Worm (Caenorhabditis elegans) whole organism, L3 larva: Measurements from ENCODE around the gene T13F2.2.
A peak's percentile ranks its signal among the peaks of the same experiment; 100 is the strongest.

Experiments
- R02D3.7 ChIP-seq: fragments of 150-350 bp; optimal IDR thresholded peaks from 2 replicates; lab custom pipeline; 2014; ENCODE audit warnings: missing biosample characterization, missing genetic modification characterization
- ZK546.5 ChIP-seq: sonication (generic microtip); optimal IDR thresholded peaks from 2 replicates; lab custom pipeline; 2017; ENCODE audit warnings: missing biosample characterization, missing genetic modification characterization
- aly-2 ChIP-seq: fragments of 150-350 bp; optimal IDR thresholded peaks from 2 replicates; lab custom pipeline; 2014; ENCODE audit warnings: missing biosample characterization, missing genetic modification characterization
- ama-1 ChIP-seq: fragments of 150-350 bp; optimal IDR thresholded peaks from 2 replicates; lab custom pipeline; 2018
- ceh-16 ChIP-seq: sonication (generic microtip); optimal IDR thresholded peaks from 2 replicates; lab custom pipeline; 2017; ENCODE audit warnings: missing biosample characterization, missing genetic modification characterization
- ceh-82 ChIP-seq: fragments of 150-350 bp; optimal IDR thresholded peaks from 2 replicates; lab custom pipeline; 2014; ENCODE audit warnings: missing biosample characterization, missing genetic modification characterization
- ceh-9 ChIP-seq: sonication (generic microtip); optimal IDR thresholded peaks from 2 replicates; lab custom pipeline; 2018; ENCODE audit warnings: missing biosample characterization, missing genetic modification characterization
- egl-27 ChIP-seq: sonication (generic microtip); optimal IDR thresholded peaks from 4 replicates; lab custom pipeline; 2017; ENCODE audit warnings: missing biosample characterization, missing genetic modification reagents, missing genetic modification characterization
- egl-5 ChIP-seq: fragments of 150-350 bp; optimal IDR thresholded peaks from 2 replicates; lab custom pipeline; 2017; ENCODE audit warnings: missing biosample characterization, missing genetic modification reagents, missing genetic modification characterization, inconsistent platforms
- elt-1 ChIP-seq: fragments of 150-350 bp; optimal IDR thresholded peaks from 2 replicates; lab custom pipeline; 2014; ENCODE audit warnings: missing biosample characterization, missing genetic modification characterization
- elt-2 ChIP-seq: sonication (generic microtip); optimal IDR thresholded peaks from 2 replicates; lab custom pipeline; 2016; ENCODE audit warnings: missing genetic modification reagents, mild to moderate bottlenecking, missing genetic modification characterization, missing compliant biosample characterization
- fkh-10 ChIP-seq: sonication (generic microtip); optimal IDR thresholded peaks from 2 replicates; lab custom pipeline; 2017; ENCODE audit warnings: missing biosample characterization, missing genetic modification reagents, missing genetic modification characterization
- fkh-2 ChIP-seq: fragments of 150-350 bp; optimal IDR thresholded peaks from 2 replicates; lab custom pipeline; 2014; ENCODE audit warnings: missing biosample characterization, missing genetic modification reagents, missing genetic modification characterization
- fos-1 ChIP-seq: fragments of 150-350 bp; optimal IDR thresholded peaks from 2 replicates; lab custom pipeline; 2014; ENCODE audit warnings: missing biosample characterization, missing genetic modification characterization
- hmg-11 ChIP-seq: sonication (generic microtip); optimal IDR thresholded peaks from 2 replicates; lab custom pipeline; 2016; ENCODE audit warnings: missing genetic modification characterization, missing compliant biosample characterization
- jun-1 ChIP-seq: fragments of 150-350 bp; optimal IDR thresholded peaks from 2 replicates; lab custom pipeline; 2014; ENCODE audit warnings: missing biosample characterization, missing genetic modification reagents, missing genetic modification characterization
- lin-39 ChIP-seq: fragments of 150-350 bp; optimal IDR thresholded peaks from 2 replicates; lab custom pipeline; 2018; ENCODE audit warnings: missing biosample characterization, missing genetic modification reagents, missing genetic modification characterization
- lsy-12 ChIP-seq: sonication (generic microtip); optimal IDR thresholded peaks from 2 replicates; lab custom pipeline; 2016; ENCODE audit warnings: mild to moderate bottlenecking, missing genetic modification characterization, missing compliant biosample characterization
- mml-1 ChIP-seq: fragments of 150-350 bp; sonication (generic microtip); optimal IDR thresholded peaks from 3 replicates; lab custom pipeline; 2014; ENCODE audit warnings: missing biosample characterization, missing genetic modification characterization
- nfya-1 ChIP-seq: sonication (generic microtip); optimal IDR thresholded peaks from 2 replicates; lab custom pipeline; 2017; ENCODE audit warnings: missing genetic modification characterization, mild to moderate bottlenecking, missing compliant biosample characterization, antibody characterized with exemption, moderate library complexity; ENCODE audit not compliant: insufficient read depth
- nhr-11 ChIP-seq: fragments of 150-350 bp; optimal IDR thresholded peaks from 2 replicates; lab custom pipeline; 2014; ENCODE audit warnings: missing biosample characterization, missing genetic modification characterization
- nhr-23 ChIP-seq: fragments of 150-350 bp; optimal IDR thresholded peaks from 2 replicates; lab custom pipeline; 2014; ENCODE audit warnings: missing biosample characterization, missing genetic modification reagents, missing genetic modification characterization
- nhr-237 ChIP-seq: fragments of 150-350 bp; optimal IDR thresholded peaks from 2 replicates; lab custom pipeline; 2014; ENCODE audit warnings: missing biosample characterization, missing genetic modification characterization
- nhr-25 ChIP-seq: sonication (generic microtip); optimal IDR thresholded peaks from 2 replicates; lab custom pipeline; 2017; ENCODE audit warnings: missing biosample characterization, missing genetic modification characterization
- nhr-28 ChIP-seq: fragments of 150-350 bp; optimal IDR thresholded peaks from 2 replicates; lab custom pipeline; 2014; ENCODE audit warnings: missing biosample characterization, missing genetic modification characterization
- nhr-43 ChIP-seq: sonication (generic microtip); optimal IDR thresholded peaks from 2 replicates; lab custom pipeline; 2016; ENCODE audit warnings: mild to moderate bottlenecking, missing genetic modification characterization, missing compliant biosample characterization; ENCODE audit not compliant: poor library complexity, severe bottlenecking
- nhr-67 ChIP-seq: fragments of 150-350 bp; optimal IDR thresholded peaks from 2 replicates; lab custom pipeline; 2014; ENCODE audit warnings: missing biosample characterization, missing genetic modification characterization
- nhr-76 ChIP-seq: fragments of 150-350 bp; sonication (generic microtip); optimal IDR thresholded peaks from 5 replicates; lab custom pipeline; 2014; ENCODE audit warnings: missing biosample characterization, missing genetic modification characterization
- nhr-77 ChIP-seq: fragments of 150-350 bp; optimal IDR thresholded peaks from 2 replicates; lab custom pipeline; 2014; ENCODE audit warnings: missing biosample characterization, missing genetic modification characterization
- pha-4 ChIP-seq: fragments of 150-350 bp; optimal IDR thresholded peaks from 2 replicates; lab custom pipeline; 2014; ENCODE audit warnings: missing biosample characterization, missing genetic modification reagents, missing genetic modification characterization
- skn-1 ChIP-seq: fragments of 150-350 bp; optimal IDR thresholded peaks from 2 replicates; lab custom pipeline; 2014; ENCODE audit warnings: missing biosample characterization, missing genetic modification characterization
- snpc-4 ChIP-seq: fragments of 150-350 bp; optimal IDR thresholded peaks from 2 replicates; lab custom pipeline; 2014; ENCODE audit warnings: missing biosample characterization, missing genetic modification characterization
- tbx-2 ChIP-seq: sonication (generic microtip); optimal IDR thresholded peaks from 2 replicates; lab custom pipeline; 2016; ENCODE audit warnings: mild to moderate bottlenecking, missing genetic modification characterization, missing compliant biosample characterization
- unc-39 ChIP-seq: sonication (generic microtip); optimal IDR thresholded peaks from 4 replicates; lab custom pipeline; 2017; ENCODE audit warnings: missing biosample characterization, missing genetic modification characterization
- unc-62 ChIP-seq: fragments of 150-350 bp; sonication (generic microtip); optimal IDR thresholded peaks from 4 replicates; lab custom pipeline; 2014; ENCODE audit warnings: missing biosample characterization, missing genetic modification reagents, missing genetic modification characterization
- ztf-11 ChIP-seq: fragments of 150-350 bp; optimal IDR thresholded peaks from 2 replicates; lab custom pipeline; 2014; ENCODE audit warnings: missing biosample characterization, missing genetic modification characterization
- ztf-4 ChIP-seq: fragments of 150-350 bp; optimal IDR thresholded peaks from 2 replicates; lab custom pipeline; 2014; ENCODE audit warnings: missing biosample characterization, missing genetic modification characterization

The T13F2.2 gene

ce11 chrIV:9799129-9799528, 2.0 kb upstream of the T13F2.2 start, which contains the start of gene fat-4:
Gene fat-4, plus strand, starts transcription at chrIV:9799429.
- TF ChIP-seq lsy-12 (tag; lab: Kevin White, UChicago) (no peak), mml-1 (no peak), nhr-237 (no peak), ztf-11 (tag; lab: Kevin White, UChicago) (no peak), egl-5 (no peak), unc-39 (no peak), fos-1 (tag; lab: Kevin White, UChicago) (no peak), fkh-10 (no peak), nhr-23 (tag; lab: Kevin White, UChicago) (no peak), elt-2 (tag; lab: Kevin White, UChicago) (no peak), nhr-11 (tag; lab: Kevin White, UChicago) (no peak), nfya-1 (tag; lab: Kevin White, UChicago) (no peak), jun-1 (tag; lab: Kevin White, UChicago) (no peak), hmg-11 (no peak), nhr-67 (tag; lab: Kevin White, UChicago) (no peak), elt-1 (no peak)

- TF ChIP-seq elt-2 (tag; lab: Kevin White, UChicago) (peak; percentile 23), unc-39 (no peak)
Measured at ce11 chrIV:9798307-9798706, 1.2 kb upstream of the T13F2.2 start.

- no peak for TF ChIP-seq elt-1
- TF ChIP-seq hmg-11 = no peak
- no peak for TF ChIP-seq elt-2 (tag; lab: Kevin White, UChicago)
- no peak for TF ChIP-seq tbx-2 (tag; lab: Kevin White, UChicago)
- TF ChIP-seq nhr-28 (tag; lab: Kevin White, UChicago) = no peak
- TF ChIP-seq ama-1 (lab: Kevin White, UChicago) = no peak
- no peak for TF ChIP-seq lin-39 (tag; lab: Kevin White, UChicago)
- TF ChIP-seq, all 47 proteins: peak for 0
Measured at ce11 chrIV:9796494-9796893, 660 bp downstream of the T13F2.2 start, which contains the start of gene pis-1. Gene pis-1, minus strand, starts transcription at chrIV:9796594.

ce11 chrIV:9795250-9795649, 1.9 kb downstream of the T13F2.2 start:
- TF ChIP-seq ceh-9 (tag; lab: Kevin White, UChicago) (no peak), hmg-11 (no peak), nhr-23 (tag; lab: Kevin White, UChicago) (no peak), ceh-16 (no peak), nhr-77 (tag; lab: Kevin White, UChicago) (no peak), nhr-76 (tag; lab: Kevin White, UChicago) (no peak), pha-4 (tag; lab: Kevin White, UChicago) (no peak), fos-1 (tag; lab: Kevin White, UChicago) (no peak), ztf-4 (tag; lab: Kevin White, UChicago) (no peak), snpc-4 (no peak), elt-1 (no peak), nhr-25 (tag; lab: Kevin White, UChicago) (no peak), nhr-43 (tag; lab: Kevin White, UChicago) (no peak)

- TF ChIP-seq skn-1 (tag; lab: Kevin White, UChicago) (no peak), ceh-82 (tag; lab: Kevin White, UChicago) (no peak), nhr-11 (tag; lab: Kevin White, UChicago) (no peak), unc-62 (GFP tag; lab: Kevin White, UChicago) (peak; percentile 68), lin-39 (tag; lab: Kevin White, UChicago) (peak; percentile 60), nhr-77 (tag; lab: Kevin White, UChicago) (no peak), nhr-25 (tag; lab: Kevin White, UChicago) (peak; percentile 36), nhr-23 (tag; lab: Kevin White, UChicago) (no peak), nhr-28 (tag; lab: Kevin White, UChicago) (no peak), nhr-43 (tag; lab: Kevin White, UChicago) (no peak), unc-39 (no peak)
- TF ChIP-seq, all 47 proteins: peak for 3
Measured at ce11 chrIV:9790708-9791107, 6.4 kb downstream of the T13F2.2 start.

- TF ChIP-seq ztf-4 (tag; lab: Kevin White, UChicago) (no peak), egl-27 (tag; lab: Kevin White, UChicago) (no peak), fkh-2 (no peak), ZK546.5 (tag; lab: Kevin White, UChicago) (no peak), ztf-11 (tag; lab: Kevin White, UChicago) (no peak), fkh-10 (no peak), ceh-82 (tag; lab: Kevin White, UChicago) (no peak), aly-2 (no peak), elt-1 (no peak), R02D3.7 (tag; lab: Kevin White, UChicago) (no peak)
Measured at ce11 chrIV:9789496-9789895, 7.7 kb downstream of the T13F2.2 start, which contains the start of gene T13F2.4. Gene T13F2.4, plus strand, starts transcription at chrIV:9789796.
